Worm (Caenorhabditis elegans): Measurements from ENCODE around the gene T25E12.16.

T25E12.16 gene

ce11 chrV:16733681-16734080 lies at the start of gene T25E12.16:
TSS of gene T25E12.16 (minus strand) at chrV:16733781.
- no peak for TF ChIP-seq zip-5 (tag; optimal IDR thresholded peaks at IDR 0.05)
- no peak for TF ChIP-seq pha-2 (tag; optimal IDR thresholded peaks at IDR 0.05)
- no peak for TF ChIP-seq ahr-1 (tag; optimal IDR thresholded peaks at IDR 0.05)
- TF ChIP-seq ttx-3 (tag; optimal IDR thresholded peaks at IDR 0.05): no peak
- no peak for TF ChIP-seq npax-4 (tag; optimal IDR thresholded peaks at IDR 0.05)
- no peak for TF ChIP-seq rnt-1 (tag; optimal IDR thresholded peaks at IDR 0.05)
- TF ChIP-seq unc-3 (GFP tag; conservative IDR thresholded peaks at IDR 0.05): no peak
- no peak for TF ChIP-seq unc-3 (tag; optimal IDR thresholded peaks at IDR 0.05)
- no peak for TF ChIP-seq ceh-18 (tag; optimal IDR thresholded peaks at IDR 0.05)

ce11 chrV:16781974-16782373 lies 48.4 kb upstream of the T25E12.16 start:
- TF ChIP-seq pax-1 (tag; optimal IDR thresholded peaks at IDR 0.05) (no peak), hlh-6 (tag; optimal IDR thresholded peaks at IDR 0.05) (no peak), pat-9 (tag; optimal IDR thresholded peaks at IDR 0.05) (no peak), lin-11 (tag; optimal IDR thresholded peaks at IDR 0.05) (no peak), rnt-1 (tag; optimal IDR thresholded peaks at IDR 0.05) (no peak), eyg-1 (tag; optimal IDR thresholded peaks at IDR 0.05) (no peak), nhr-11 (tag; optimal IDR thresholded peaks at IDR 0.05) (no peak), madf-2 (tag; optimal IDR thresholded peaks at IDR 0.05) (no peak), K02D7.2 (tag; optimal IDR thresholded peaks at IDR 0.05) (no peak), unc-86 (tag; optimal IDR thresholded peaks at IDR 0.05) (no peak), sdc-2 (tag; optimal IDR thresholded peaks at IDR 0.05) (no peak), dmd-4 (tag; optimal IDR thresholded peaks at IDR 0.05; ENCODE audit: borderline replicate concordance) (no peak), zip-5 (tag; optimal IDR thresholded peaks at IDR 0.05) (no peak), K09A11.1 (tag; optimal IDR thresholded peaks at IDR 0.05; ENCODE audit: insufficient read depth) (no peak), sox-2 (GFP tag; IDR thresholded peaks at IDR 0.05) (no peak), odd-2 (tag; optimal IDR thresholded peaks at IDR 0.05) (no peak), F13H6.1 (tag; optimal IDR thresholded peaks at IDR 0.05) (no peak), che-1 (tag; optimal IDR thresholded peaks at IDR 0.05) (no peak)

- TF ChIP-seq ceh-31 (tag; optimal IDR thresholded peaks at IDR 0.05) (no peak), ceh-34 (tag; optimal IDR thresholded peaks at IDR 0.05) (no peak), ceh-22 (tag; optimal IDR thresholded peaks at IDR 0.05) (no peak), dve-1 (tag; optimal IDR thresholded peaks at IDR 0.05) (no peak), hlh-8 (tag; optimal IDR thresholded peaks at IDR 0.05) (no peak)
These were observed 47.0 kb upstream of the T25E12.16 start for ce11 chrV:16780554-16780953.

- TF ChIP-seq K02D7.2 (tag; optimal IDR thresholded peaks at IDR 0.05) (no peak), mec-3 (tag; optimal IDR thresholded peaks at IDR 0.05; ENCODE audit: borderline replicate concordance) (no peak), ceh-9 (tag; optimal IDR thresholded peaks at IDR 0.05) (no peak), odd-2 (tag; optimal IDR thresholded peaks at IDR 0.05) (no peak), ceh-45 (GFP tag; IDR thresholded peaks at IDR 0.05) (no peak), ttx-3 (tag; optimal IDR thresholded peaks at IDR 0.05) (no peak), dmd-4 (tag; optimal IDR thresholded peaks at IDR 0.05; ENCODE audit: borderline replicate concordance) (no peak), elt-4 (tag; optimal IDR thresholded peaks at IDR 0.05) (no peak), hlh-8 (tag; optimal IDR thresholded peaks at IDR 0.05) (no peak), pha-2 (tag; optimal IDR thresholded peaks at IDR 0.05) (no peak), F13H6.1 (tag; optimal IDR thresholded peaks at IDR 0.05) (no peak), npax-4 (tag; optimal IDR thresholded peaks at IDR 0.05) (no peak), sox-4 (tag; optimal IDR thresholded peaks at IDR 0.05) (no peak), ceh-34 (tag; optimal IDR thresholded peaks at IDR 0.05) (no peak), ets-4 (tag; optimal IDR thresholded peaks at IDR 0.05) (no peak), sox-2 (GFP tag; IDR thresholded peaks at IDR 0.05) (no peak), ama-1 (optimal IDR thresholded peaks at IDR 0.05) (no peak), gmeb-2 (tag; optimal IDR thresholded peaks at IDR 0.05) (no peak), ceh-14 (tag; optimal IDR thresholded peaks at IDR 0.05) (no peak)
These were observed 46.4 kb upstream of the T25E12.16 start for ce11 chrV:16779971-16780370.

All from whole organism, late embryonic.